Fruit fly (Drosophila melanogaster): Measurements from ENCODE around the gene ERp44.

ERp44 gene

DNA sequence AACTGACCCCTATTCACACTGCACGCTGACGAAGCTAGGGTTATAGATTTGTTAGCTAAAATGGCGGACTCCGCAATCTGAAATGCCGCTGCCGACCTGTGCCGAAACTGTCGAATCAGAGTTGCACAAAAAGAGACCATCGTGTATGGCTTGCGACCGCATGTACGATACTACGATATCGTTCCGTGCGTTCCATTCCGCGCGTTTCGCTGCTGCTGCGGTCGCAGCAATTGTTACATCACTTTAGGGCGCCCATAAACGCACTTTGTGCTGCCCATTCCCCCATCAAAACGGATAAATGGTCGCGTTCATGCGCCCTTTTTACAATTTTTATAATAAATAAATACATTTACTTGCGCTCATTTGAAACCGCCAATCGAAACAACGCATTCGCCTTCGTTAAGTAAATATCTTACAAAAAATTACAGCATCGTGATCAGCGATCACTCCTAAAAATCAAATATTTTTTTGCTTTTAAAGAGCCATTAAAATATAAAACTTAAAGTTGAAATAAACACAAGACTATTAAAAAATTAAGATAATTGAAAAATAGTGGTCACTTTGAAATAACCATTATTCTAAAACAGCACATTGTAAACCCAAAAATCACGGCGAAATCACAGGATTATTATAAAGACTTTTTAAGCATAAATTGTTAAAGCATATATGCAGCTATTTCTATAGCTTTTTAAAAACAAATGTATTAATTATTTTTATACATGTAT is 22.8 kb upstream of the ERp44 start, which contains the start of gene Cyp1 (continued):
- TF ChIP-seq sr (GFP tag; IDR thresholded peaks at IDR 0.05) (0 out of 3 replicates have a peak, but pooled peaks have one; percentile 35), dati (GFP tag; IDR thresholded peaks at IDR 0.05) (0 out of 2 replicates have a peak, but pooled peaks have one; percentile 17), CG10654 (GFP tag; optimal IDR thresholded peaks at IDR 0.05) (no peak), CG7745 (tag; optimal IDR thresholded peaks at IDR 0.05) (no peak), eve (GFP tag; optimal IDR thresholded peaks at IDR 0.05) (no peak), jing (GFP tag; optimal IDR thresholded peaks at IDR 0.05) (no peak), crol (GFP tag; IDR thresholded peaks at IDR 0.05) (no peak), CG8290 (GFP tag; optimal IDR thresholded peaks at IDR 0.05) (peak; percentile 24), CG8290 (tag; optimal IDR thresholded peaks at IDR 0.05) (peak; percentile 0 to 80), slou (GFP tag; optimal IDR thresholded peaks at IDR 0.05) (no peak), CG17359 (tag; optimal IDR thresholded peaks at IDR 0.05) (peak; percentile 15), Gug (GFP tag; IDR thresholded peaks at IDR 0.05) (peak; percentile 38; the same call in 2 of the 4 replicates), CG6175 (GFP tag; IDR thresholded peaks at IDR 0.05) (0 out of 3 replicates have a peak, but pooled peaks have one; percentile 16), da (GFP tag; optimal IDR thresholded peaks at IDR 0.05) (no peak), HHEX (GFP tag; optimal IDR thresholded peaks at IDR 0.05) (no peak), hbn (GFP tag; IDR thresholded peaks at IDR 0.05; ENCODE audit: partially characterized antibody) (peak; percentile 66), CG2712 (tag; optimal IDR thresholded peaks at IDR 0.05) (peak; percentile 51), CG12104 (GFP tag; optimal IDR thresholded peaks at IDR 0.05) (no peak), Blimp-1 (GFP tag; optimal IDR thresholded peaks at IDR 0.05) (no peak), D19B (GFP tag; optimal IDR thresholded peaks at IDR 0.05) (no peak), CG11093 (GFP tag; IDR thresholded peaks at IDR 0.05) (0 out of 3 replicates have a peak, but pooled peaks have one; percentile 44), Stat92E (GFP tag; optimal IDR thresholded peaks at IDR 0.05) (no peak), h (optimal IDR thresholded peaks at IDR 0.05) (no peak), hkb (optimal IDR thresholded peaks at IDR 0.05) (no peak), hkb (GFP tag; IDR thresholded peaks at IDR 0.05) (peak; percentile 58; the same call in 1 of the 2 replicates), CG15479 (GFP tag; optimal IDR thresholded peaks at IDR 0.05) (peak; percentile 74), CG3726 (GFP tag; IDR thresholded peaks at IDR 0.05) (no peak), ranshi (GFP tag; IDR thresholded peaks at IDR 0.05) (peak; percentile 63), CG8281 (tag; optimal IDR thresholded peaks at IDR 0.05) (no peak), nerfin-1 (tag; optimal IDR thresholded peaks at IDR 0.05) (no peak), CG12236 (GFP tag; optimal IDR thresholded peaks at IDR 0.05) (no peak), Ssrp (tag; optimal IDR thresholded peaks at IDR 0.05) (no peak), CG14710 (tag; optimal IDR thresholded peaks at IDR 0.05) (peak; percentile 32), Ets97D (GFP tag; optimal IDR thresholded peaks at IDR 0.05) (peak; percentile 86), dmrt11E (tag; optimal IDR thresholded peaks at IDR 0.05) (peak; percentile 23), Ravus (GFP tag; IDR thresholded peaks at IDR 0.05) (no peak), CG31365 (tag; optimal IDR thresholded peaks at IDR 0.05) (no peak), Adf1 (GFP tag; IDR thresholded peaks at IDR 0.05) (peak; percentile 88), zfh1 (GFP tag; IDR thresholded peaks at IDR 0.05) (peak; percentile 70; the same call in 2 of the 3 replicates), CG9215 (GFP tag; IDR thresholded peaks at IDR 0.05) (peak; percentile 21; the same call in 1 of the 2 replicates), CG1603 (tag; optimal IDR thresholded peaks at IDR 0.05) (peak; percentile 90), Camta (GFP tag; optimal IDR thresholded peaks at IDR 0.05) (no peak), CG34224 (GFP tag; IDR thresholded peaks at IDR 0.05; ENCODE audit: partially characterized antibody) (peak; percentile 74), jigr1 (GFP tag; IDR thresholded peaks at IDR 0.05) (0 out of 3 replicates have a peak, but pooled peaks have one; percentile 40), Sox102F (GFP tag; optimal IDR thresholded peaks at IDR 0.05) (no peak)

Measured in whole organism, embryonic.